Worm (Caenorhabditis elegans) whole organism, early embryonic: ENCODE data around the gene srz-37.
"Not testable (repeated sequence)": the region's sequence is repeated elsewhere in the genome, so short reads cannot be mapped to it uniquely, and the experiment has no call there.

Experiments used
- B0310.2 ChIP-seq: sonication (generic microtip); optimal IDR thresholded peaks from 2 replicates; lab custom pipeline; 2016; ENCODE audit warnings: mild to moderate bottlenecking, missing genetic modification characterization, missing compliant biosample characterization
- F13C5.2 ChIP-seq: sonication (generic microtip); optimal IDR thresholded peaks from 2 replicates; lab custom pipeline; 2017; ENCODE audit warnings: mild to moderate bottlenecking, missing genetic modification characterization, inconsistent platforms, missing compliant biosample characterization
- ama-1 ChIP-seq: fragments of 150-350 bp; optimal IDR thresholded peaks from 2 replicates; lab custom pipeline; 2014
- ceh-13 ChIP-seq: fragments of 200-800 bp; sonication (Bioruptor generic); optimal IDR thresholded peaks from 2 replicates; lab custom pipeline; 2018; ENCODE audit warnings: mild to moderate bottlenecking, missing genetic modification characterization, missing compliant biosample characterization
- ceh-36 ChIP-seq: sonication (generic microtip); optimal IDR thresholded peaks from 2 replicates; lab custom pipeline; 2016; ENCODE audit warnings: missing genetic modification characterization, inconsistent platforms, missing compliant biosample characterization
- flt-1 ChIP-seq: fragments of 200-800 bp; sonication (Bioruptor generic); IDR thresholded peaks from 2 replicates; pipeline ENCODE4 v1.3.6; 2022; ENCODE audit warnings: missing genetic modification characterization, missing compliant biosample characterization
- sea-1 ChIP-seq: fragments of 200-800 bp; sonication (Bioruptor generic); conservative IDR thresholded peaks from 2 replicates; pipeline ENCODE4 v1.3.6; 2022; ENCODE audit warnings: missing genetic modification characterization, missing compliant biosample characterization
- tbx-11 ChIP-seq: fragments of 200-800 bp; sonication (Bioruptor generic); IDR thresholded peaks from 2 replicates; pipeline ENCODE4 v1.3.6; 2022; ENCODE audit warnings: missing genetic modification characterization, missing compliant biosample characterization
- tbx-37 ChIP-seq: fragments of 200-800 bp; sonication (Bioruptor generic); conservative IDR thresholded peaks from 2 replicates; pipeline ENCODE4 v1.3.6; 2022; ENCODE audit warnings: missing genetic modification reagents, missing genetic modification characterization, missing compliant biosample characterization

ce11 chrIV:3433387-3433786, 48.3 kb downstream of the srz-37 start, which contains the start of gene C04C3.7:
- TF ChIP-seq B0310.2 (tag; lab: Kevin White, UChicago); ama-1; ceh-13 (GFP tag; lab: Kevin White, UChicago); sea-1 (GFP tag; lab: Robert Waterston, UW); tbx-11 (GFP tag; lab: Robert Waterston, UW); tbx-37; flt-1; ceh-36 (tag; lab: Kevin White, UChicago); F13C5.2: not testable (repeated sequence)
